Fruit fly (Drosophila melanogaster) whole organism, larva: Measurements from ENCODE around the gene Lk6.

ENCODE experiments used
- noc ChIP-seq: fragments of 200-800 bp; sonication (Bioruptor generic); optimal IDR thresholded peaks from 3 replicates; lab custom pipeline; 2019; ENCODE audit warnings: missing biosample characterization, mild to moderate bottlenecking, missing genetic modification characterization, moderate library complexity

Gene Lk6

DNA sequence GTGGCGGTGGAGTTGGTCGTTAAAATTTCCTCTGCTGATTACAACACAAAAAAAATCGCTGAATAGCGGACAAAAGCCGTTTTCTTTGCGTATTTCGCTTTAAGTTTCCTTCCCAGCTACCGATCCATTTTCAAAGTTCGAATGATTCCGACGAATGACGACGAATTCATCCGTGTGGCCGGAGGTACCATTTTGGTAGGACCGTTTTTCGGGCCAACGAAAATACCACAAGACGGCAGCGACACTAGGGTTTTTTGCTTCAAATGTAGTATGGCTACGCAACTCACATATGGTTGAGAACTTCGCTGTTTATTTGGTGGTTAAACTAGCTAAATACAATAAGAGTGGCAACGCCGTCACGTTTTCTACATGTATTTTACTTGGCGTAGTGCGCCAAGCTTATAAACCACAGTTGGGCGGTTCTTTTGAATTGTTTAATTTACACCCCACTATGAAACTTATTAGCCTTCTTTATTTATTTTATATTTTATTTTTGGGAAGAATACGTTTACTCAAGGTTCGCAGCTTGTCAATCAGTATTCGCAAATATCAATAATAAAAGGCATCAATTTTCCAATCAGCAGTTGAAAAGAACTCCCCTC is at the start of gene Lk6:
Gene Lk6 (minus strand): TSS at position 179 of the 602 bp plus-strand sequence.
- TF ChIP-seq noc (tag; lab: Kevin White, UChicago): peak; percentile 73

DNA sequence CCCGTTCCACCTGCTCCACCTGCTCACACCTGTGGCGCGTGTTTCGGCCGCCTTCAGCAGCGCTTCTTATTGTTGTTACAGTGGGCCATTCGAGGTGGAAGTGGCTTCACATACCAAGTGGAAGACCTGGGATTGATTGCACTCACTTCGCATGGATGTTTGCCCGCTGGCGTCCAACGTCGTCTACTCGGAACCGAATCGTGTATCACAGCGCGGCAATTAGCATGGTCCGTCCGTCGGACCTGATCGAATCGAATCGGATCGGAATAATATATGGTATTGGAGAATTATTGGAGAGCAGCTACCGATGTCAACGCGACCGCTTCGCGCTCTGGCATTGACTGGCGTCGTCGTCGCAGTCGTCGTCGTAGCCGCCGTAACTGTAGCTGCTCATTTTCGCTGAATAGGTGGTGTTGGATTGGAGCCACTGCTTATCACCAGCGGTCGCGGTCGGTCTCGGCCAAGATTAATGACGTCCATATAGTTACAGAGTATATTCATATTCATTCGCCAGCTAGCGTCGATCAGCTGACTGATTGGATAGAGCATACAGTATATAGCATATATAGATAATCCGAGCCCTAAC is 48.7 kb upstream of the Lk6 start, which contains the start of gene ClC-a:
Gene ClC-a (minus strand): TSS at position 327 of the 586 bp plus-strand sequence.
- peak; percentile 66 for TF ChIP-seq noc (tag; lab: Kevin White, UChicago)

DNA sequence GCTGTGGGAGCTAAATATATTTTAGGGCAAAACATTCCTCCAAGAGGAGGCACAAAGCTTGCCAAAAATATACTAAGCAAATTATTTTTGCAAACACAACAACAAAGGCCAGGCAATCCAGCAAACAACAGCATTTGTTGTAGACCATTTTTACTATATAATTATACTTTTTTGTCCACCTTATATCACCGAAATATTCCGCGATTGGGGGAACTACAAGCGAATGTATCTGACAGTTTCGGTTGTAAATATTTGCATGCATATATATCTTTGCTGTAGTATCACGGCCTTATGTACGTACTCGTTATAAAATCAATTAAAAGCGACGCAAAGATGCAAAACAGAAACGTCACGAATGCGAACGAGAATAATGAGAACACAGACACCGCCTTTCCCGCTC is 48.2 kb upstream of the Lk6 start:
- TF ChIP-seq noc (tag; lab: Kevin White, UChicago): no peak

DNA sequence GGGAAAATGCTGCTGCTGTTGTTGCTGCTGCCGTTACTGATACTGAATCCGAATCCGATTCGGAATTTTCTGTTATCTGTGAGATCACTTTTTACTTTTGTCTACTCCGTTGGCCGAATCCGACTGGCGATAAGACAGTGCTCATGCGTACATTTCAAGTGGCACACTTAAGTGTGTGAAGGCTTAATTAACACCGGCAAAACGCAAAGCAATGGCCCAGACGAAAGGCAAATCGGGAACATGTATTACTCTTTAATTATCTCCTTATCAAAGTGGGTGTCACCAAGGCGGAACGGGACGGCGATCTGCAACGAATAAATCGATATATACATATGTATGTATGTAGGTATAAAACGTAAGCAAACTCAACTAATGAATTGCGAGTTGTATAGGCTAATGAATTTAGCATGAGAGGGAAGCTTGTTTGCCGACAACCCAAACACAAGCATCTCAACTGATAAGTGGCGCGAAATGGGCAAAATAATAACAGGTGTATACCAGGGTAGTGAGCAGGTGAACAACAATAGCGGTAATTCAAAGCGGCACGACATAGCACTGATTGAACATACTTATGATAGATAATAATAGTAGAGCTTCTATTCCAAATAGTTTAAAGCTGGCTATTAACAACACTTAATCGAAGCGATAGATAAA is 46.7 kb upstream of the Lk6 start:
- peak; percentile 40 for TF ChIP-seq noc (tag; lab: Kevin White, UChicago)

DNA sequence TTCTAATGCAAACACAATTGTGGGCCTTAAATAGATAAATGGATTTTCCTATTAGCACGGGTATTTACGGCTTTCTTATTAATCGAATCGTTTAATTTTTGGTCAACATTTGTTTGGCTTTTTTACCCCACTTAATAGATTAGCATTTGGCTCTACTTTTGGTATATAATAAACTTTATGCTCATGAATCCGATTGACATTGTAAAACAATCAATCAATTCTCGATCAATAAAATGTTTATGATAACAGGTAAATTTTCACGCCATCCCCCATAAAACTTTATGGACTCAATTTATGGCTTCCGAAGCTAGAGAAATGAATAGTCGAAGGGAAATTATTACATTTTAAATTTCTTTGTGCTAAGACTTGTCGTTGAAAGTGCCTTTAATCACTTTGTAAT is 45.4 kb upstream of the Lk6 start:
- TF ChIP-seq noc (tag; lab: Kevin White, UChicago): peak; percentile 22

DNA sequence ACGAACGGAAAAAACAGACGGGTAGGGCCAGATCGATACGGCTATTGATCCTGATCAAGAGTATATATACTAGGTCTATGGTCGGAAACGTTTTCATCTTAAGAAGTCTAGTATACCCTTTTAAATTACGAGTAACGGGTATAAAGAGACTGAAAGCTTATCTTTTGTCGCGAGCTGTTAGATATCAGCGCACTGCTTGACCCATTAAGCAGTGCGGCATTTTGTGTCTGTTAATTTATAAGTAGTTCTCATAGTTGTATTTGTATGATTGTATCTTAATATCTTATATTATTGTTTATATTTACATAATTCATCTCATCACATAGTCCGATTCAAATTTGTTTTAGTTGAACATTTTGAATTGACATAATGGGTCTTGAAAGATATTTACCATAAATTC is 43.4 kb upstream of the Lk6 start:
- no peak for TF ChIP-seq noc (tag; lab: Kevin White, UChicago)

DNA sequence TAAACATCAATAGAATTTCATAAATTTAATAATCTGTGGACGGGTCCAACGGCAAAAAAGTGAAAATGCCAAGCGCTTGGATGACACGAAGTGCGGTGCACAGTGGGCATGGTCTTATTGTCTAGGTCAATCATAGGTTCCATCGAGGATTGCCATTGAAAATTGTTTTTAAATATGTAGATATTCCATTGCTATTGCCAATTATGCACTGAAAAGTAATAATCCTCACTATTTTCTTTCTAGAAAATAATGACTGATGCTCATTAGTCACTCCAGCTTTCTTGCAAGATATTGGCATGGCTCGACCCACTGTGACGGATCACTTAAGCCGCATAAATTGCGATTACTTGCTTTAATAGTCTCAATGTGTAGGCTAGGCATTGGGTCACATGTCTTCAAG is 42.5 kb upstream of the Lk6 start:
- TF ChIP-seq noc (tag; lab: Kevin White, UChicago): no peak

DNA sequence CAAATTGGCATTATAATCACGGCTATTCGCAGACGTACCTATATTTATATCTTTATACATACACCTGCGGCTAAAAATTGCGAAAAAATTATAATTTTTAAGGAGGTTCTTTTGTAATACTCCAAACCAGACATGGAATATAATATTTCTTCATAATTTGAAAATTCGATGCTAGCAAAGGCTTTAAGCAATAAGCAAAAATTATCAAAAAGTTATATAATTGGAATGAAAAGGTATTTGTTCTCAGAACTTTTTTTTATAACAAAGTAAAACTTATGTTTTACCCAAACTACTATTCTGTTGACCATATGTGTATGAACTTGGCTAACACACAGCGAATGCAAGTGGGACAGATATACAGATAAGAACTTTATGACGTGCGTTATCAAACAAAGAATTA is 41.3 kb upstream of the Lk6 start:
- TF ChIP-seq noc (tag; lab: Kevin White, UChicago): peak; percentile 5

DNA sequence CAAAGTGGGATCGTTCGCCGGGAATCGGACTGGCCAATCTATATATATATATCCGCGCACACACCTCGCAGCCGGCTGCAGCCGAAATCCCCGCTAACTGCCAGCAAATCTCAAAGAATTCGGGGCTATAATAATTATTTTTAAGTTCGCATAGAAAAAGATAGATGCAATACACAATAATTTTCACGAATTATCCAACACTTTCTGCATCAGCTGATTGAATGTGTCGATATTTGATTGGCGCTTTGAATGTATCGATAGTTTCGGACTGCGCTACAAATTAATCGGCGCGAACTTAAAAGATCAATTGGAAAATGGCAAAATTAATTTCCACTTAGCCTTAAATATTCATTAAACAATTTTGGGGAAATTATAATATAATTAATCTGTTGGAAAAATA is 32.5 kb upstream of the Lk6 start, which contains the start of gene Sbf:
Gene Sbf (minus strand): TSS at position 169 of the 400 bp plus-strand sequence.
- no peak for TF ChIP-seq noc (tag; lab: Kevin White, UChicago)

DNA sequence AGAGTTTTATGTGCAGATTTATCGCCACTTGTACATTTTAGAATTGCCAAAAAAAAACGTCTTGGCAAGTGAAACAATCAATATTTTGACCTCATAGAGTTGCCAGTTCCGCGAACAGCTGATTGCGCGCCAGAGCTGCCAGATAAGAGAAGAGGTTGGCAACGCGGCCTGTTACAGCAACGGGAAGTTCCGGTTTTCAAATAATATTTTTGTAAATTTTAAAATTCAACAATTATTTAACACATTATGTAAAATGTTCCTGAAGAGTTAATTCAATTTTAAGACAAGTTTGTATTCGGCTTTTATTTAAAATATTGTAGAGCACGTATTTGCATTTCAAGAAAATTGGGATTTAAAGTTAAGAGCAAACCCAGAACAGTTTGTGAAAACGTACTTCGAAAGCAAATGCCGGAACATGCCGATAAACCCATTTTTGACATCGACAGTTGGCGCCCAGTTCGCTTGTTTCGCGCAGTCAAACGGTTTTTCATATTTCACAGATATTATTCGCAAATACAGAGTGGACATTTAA is 22.5 kb upstream of the Lk6 start, which contains the start of the genes prd1 and HisCl1:
Gene prd1 (minus strand): TSS at position 320 of the 532 bp plus-strand sequence.
Gene HisCl1 (plus strand): TSS at position 482 of the 532 bp plus-strand sequence.
- TF ChIP-seq noc (tag; lab: Kevin White, UChicago): no peak

DNA sequence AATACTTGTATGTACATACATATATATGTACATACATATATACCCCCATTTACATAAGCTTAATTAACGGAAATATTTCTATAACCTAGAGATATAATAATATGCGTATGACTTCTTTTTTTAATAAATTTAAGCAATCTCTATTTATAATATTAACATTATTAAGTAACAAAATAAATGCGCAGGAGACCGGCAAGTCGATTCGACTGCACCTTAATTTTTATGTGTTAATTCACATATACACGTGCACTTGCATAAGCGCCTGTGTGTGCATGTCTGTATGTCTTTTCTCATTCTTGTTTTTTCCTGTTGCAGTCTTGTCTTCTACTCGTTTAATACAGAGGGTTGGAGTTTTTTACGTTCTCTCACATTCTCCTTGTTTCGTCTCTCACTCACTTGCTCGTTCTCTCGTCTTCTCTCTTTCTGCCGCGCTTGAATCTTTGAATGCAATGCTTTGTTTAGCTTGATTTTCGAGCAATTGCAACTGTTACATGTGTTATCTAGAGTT is 16.0 kb upstream of the Lk6 start:
- no peak for TF ChIP-seq noc (tag; lab: Kevin White, UChicago)

DNA sequence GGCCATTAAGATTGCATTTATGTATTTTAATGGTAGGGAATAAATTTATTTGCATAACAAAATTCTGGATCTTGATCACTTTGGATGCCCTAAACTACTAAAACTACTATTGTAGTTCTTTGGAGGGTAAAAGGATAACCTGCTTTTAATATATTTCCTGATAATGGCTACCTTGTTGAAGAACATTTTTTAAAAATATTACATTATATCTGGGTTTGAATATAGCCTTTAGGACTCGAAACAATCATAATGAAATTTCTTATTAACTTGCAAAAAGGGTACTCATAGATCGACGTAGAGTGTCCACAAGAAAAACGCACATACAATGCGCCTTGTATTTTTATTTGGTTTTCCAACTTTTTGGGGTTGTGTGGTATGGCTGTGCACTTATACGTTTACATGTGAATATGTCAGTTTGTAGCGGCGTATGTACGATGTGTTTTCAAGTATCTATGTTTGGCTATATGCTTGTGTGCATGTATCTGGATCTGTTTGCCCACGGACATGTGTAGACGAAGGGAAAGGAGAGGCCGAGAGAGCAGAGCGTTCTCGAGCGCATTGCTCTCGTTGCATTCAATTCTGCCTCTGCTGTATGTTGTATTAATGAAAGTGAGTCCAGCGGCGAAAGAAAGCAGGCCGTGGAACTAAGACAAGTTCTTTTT is 15.2 kb upstream of the Lk6 start:
- TF ChIP-seq noc (tag; lab: Kevin White, UChicago): no peak

DNA sequence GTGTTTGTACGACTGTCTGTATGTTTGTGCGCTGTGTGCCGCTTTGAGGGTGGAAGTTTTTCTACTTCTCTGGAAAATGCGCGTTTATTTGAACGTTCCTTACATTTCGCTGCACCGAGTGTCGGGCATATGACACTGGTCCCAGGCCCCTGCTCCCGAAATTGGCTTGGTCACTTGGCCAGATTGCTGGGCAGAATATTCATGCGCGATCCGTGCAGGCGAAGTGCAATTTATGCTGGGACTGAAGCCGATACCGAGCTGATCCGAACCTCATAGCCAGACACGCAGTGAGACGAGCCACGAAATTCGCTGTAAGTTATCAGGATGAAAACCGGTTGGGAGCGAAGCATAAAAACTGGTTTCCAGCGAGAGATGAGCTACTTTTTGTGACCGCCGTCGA is 14.6 kb upstream of the Lk6 start:
- TF ChIP-seq noc (tag; lab: Kevin White, UChicago): no peak

DNA sequence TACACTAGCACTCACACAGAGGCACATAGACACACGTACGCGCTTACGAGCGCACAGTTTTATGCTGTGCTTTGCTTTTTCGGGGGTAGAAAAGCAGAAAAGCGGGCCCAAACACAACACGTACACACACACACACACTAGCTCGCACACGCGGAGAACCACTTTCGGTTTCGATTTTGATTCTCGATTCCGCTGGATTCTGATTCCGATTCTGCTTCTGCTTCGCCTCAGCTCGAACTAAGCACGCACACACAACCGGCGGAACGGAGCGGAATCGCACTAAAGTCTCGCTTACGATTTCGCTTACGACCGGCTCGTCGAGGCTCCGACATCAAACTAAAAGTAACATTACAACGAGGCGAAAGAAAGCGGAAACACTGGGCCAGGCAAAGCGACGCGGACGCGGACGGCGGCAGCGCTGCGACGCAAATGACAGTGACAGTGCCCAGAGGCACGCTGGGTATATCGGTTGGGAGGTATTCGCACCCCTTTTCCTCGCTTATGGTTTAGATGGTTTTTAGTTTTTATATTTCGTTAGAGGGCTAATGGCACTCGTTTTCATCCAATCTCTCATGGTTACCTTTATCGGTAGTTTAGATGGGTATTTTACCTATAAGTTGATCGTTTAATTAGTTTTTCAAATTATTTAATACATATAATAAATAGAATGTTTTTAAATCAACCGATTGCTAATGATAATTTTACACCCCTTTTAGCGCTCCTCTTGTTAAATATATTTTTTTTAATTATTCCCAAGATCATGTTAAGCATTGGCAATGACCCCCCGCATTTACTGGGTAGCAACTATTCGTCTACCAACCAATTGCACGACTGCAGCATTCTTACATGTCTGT is 14.0 kb upstream of the Lk6 start:
- TF ChIP-seq noc (tag; lab: Kevin White, UChicago): no peak

DNA sequence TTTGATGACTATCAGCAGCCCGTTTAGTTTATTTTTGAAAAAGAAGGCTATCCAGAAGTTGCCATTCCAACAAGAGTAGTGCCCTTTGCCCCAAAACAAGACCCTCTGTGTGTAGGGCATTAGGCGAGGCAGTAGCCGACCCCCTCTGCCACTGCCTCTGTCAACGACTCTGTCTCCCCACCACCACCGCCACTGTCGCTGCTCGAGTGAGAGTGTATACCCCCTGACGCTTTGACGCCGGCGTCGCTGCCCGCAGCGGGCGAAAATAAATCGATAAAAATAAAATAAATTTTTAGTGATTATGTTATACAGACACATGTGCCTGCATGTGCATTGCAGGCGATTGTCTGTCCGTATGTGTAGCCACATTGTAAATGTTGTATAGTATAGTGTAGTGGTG is 12.8 kb upstream of the Lk6 start:
- TF ChIP-seq noc (tag; lab: Kevin White, UChicago): no peak
